Worm (Caenorhabditis elegans) whole organism, late embryonic: ENCODE data around the gene F56D2.8.

Experiments
- C08G9.2 ChIP-seq: sonication (generic microtip); optimal IDR thresholded peaks from 2 replicates; lab custom pipeline; 2016; ENCODE audit warnings: mild to moderate bottlenecking, missing genetic modification characterization, moderate library complexity, missing compliant biosample characterization
- C38D4.7 ChIP-seq: fragments of 200-800 bp; sonication (Bioruptor generic); optimal IDR thresholded peaks from 2 replicates; lab custom pipeline; 2018; ENCODE audit warnings: mild to moderate bottlenecking, missing genetic modification characterization, moderate library complexity, missing compliant biosample characterization
- K02D7.2 ChIP-seq: sonication (generic microtip); optimal IDR thresholded peaks from 2 replicates; lab custom pipeline; 2017; ENCODE audit warnings: mild to moderate bottlenecking, missing genetic modification characterization, missing compliant biosample characterization
- T23F11.4 ChIP-seq: fragments of 200-800 bp; sonication (Bioruptor generic); optimal IDR thresholded peaks from 2 replicates; lab custom pipeline; 2018; ENCODE audit warnings: mild to moderate bottlenecking, missing genetic modification characterization, missing compliant biosample characterization
- Y22D7AL.16 ChIP-seq: sonication (generic microtip); optimal IDR thresholded peaks from 2 replicates; lab custom pipeline; 2016; ENCODE audit warnings: missing genetic modification characterization, missing compliant biosample characterization
- ahr-1 ChIP-seq: sonication (generic microtip); optimal IDR thresholded peaks from 2 replicates; lab custom pipeline; 2016; ENCODE audit warnings: missing genetic modification characterization, missing compliant biosample characterization
- ceh-14 ChIP-seq: sonication (generic microtip); optimal IDR thresholded peaks from 2 replicates; lab custom pipeline; 2016; ENCODE audit warnings: missing genotype, missing genetic modification characterization, missing compliant biosample characterization
- ceh-18 ChIP-seq: sonication (generic microtip); optimal IDR thresholded peaks from 2 replicates; lab custom pipeline; 2016; ENCODE audit warnings: missing genetic modification characterization, missing compliant biosample characterization
- ceh-31 ChIP-seq: sonication (generic microtip); optimal IDR thresholded peaks from 2 replicates; lab custom pipeline; 2016; ENCODE audit warnings: missing genetic modification characterization, missing compliant biosample characterization
- ceh-34 ChIP-seq: sonication (generic microtip); optimal IDR thresholded peaks from 2 replicates; lab custom pipeline; 2016; ENCODE audit warnings: mild to moderate bottlenecking, missing genetic modification characterization, missing compliant biosample characterization
- dmd-4 ChIP-seq: sonication (generic microtip); optimal IDR thresholded peaks from 2 replicates; lab custom pipeline; 2016; ENCODE audit warnings: borderline replicate concordance, missing genetic modification characterization, missing compliant biosample characterization
- dve-1 ChIP-seq: sonication (generic microtip); optimal IDR thresholded peaks from 2 replicates; lab custom pipeline; 2017; ENCODE audit warnings: antibody characterized with exemption, mild to moderate bottlenecking, missing genetic modification characterization, missing compliant biosample characterization
- elt-2 ChIP-seq: sonication (generic microtip); optimal IDR thresholded peaks from 2 replicates; lab custom pipeline; 2016; ENCODE audit warnings: missing genetic modification reagents, missing genetic modification characterization, missing compliant biosample characterization
- elt-4 ChIP-seq: sonication (generic microtip); optimal IDR thresholded peaks from 2 replicates; lab custom pipeline; 2016; ENCODE audit warnings: missing genetic modification characterization, missing compliant biosample characterization
- ets-4 ChIP-seq: sonication (generic microtip); optimal IDR thresholded peaks from 2 replicates; lab custom pipeline; 2016; ENCODE audit warnings: missing genetic modification characterization, missing compliant biosample characterization
- eyg-1 ChIP-seq: sonication (generic microtip); optimal IDR thresholded peaks from 2 replicates; lab custom pipeline; 2016; ENCODE audit warnings: missing genotype, missing genetic modification characterization, missing compliant biosample characterization
- fax-1 ChIP-seq: sonication (generic microtip); optimal IDR thresholded peaks from 2 replicates; lab custom pipeline; 2016; ENCODE audit warnings: missing genotype, missing genetic modification characterization, missing compliant biosample characterization
- hlh-30 ChIP-seq: sonication (generic microtip); optimal IDR thresholded peaks from 2 replicates; lab custom pipeline; 2017; ENCODE audit warnings: antibody characterized with exemption, missing genetic modification characterization, missing compliant biosample characterization; ENCODE audit not compliant: insufficient read depth
- hlh-6 ChIP-seq: sonication (generic microtip); optimal IDR thresholded peaks from 2 replicates; lab custom pipeline; 2016; ENCODE audit warnings: missing genotype, missing genetic modification characterization, missing compliant biosample characterization
- hlh-8 ChIP-seq: sonication (generic microtip); optimal IDR thresholded peaks from 2 replicates; lab custom pipeline; 2016; ENCODE audit warnings: missing genotype, missing genetic modification characterization, missing compliant biosample characterization
- lin-11 ChIP-seq: fragments of 200-800 bp; sonication (Bioruptor generic); optimal IDR thresholded peaks from 2 replicates; lab custom pipeline; 2018; ENCODE audit warnings: mild to moderate bottlenecking, missing genetic modification characterization, missing compliant biosample characterization
- nfya-1 ChIP-seq: sonication (generic microtip); optimal IDR thresholded peaks from 2 replicates; lab custom pipeline; 2017; ENCODE audit warnings: missing genetic modification characterization, mild to moderate bottlenecking, missing compliant biosample characterization, antibody characterized with exemption, moderate library complexity
- odd-2 ChIP-seq: sonication (generic microtip); optimal IDR thresholded peaks from 2 replicates; lab custom pipeline; 2017; ENCODE audit warnings: antibody characterized with exemption, mild to moderate bottlenecking, missing genetic modification characterization, missing compliant biosample characterization
- pag-3 ChIP-seq: sonication (generic microtip); optimal IDR thresholded peaks from 2 replicates; lab custom pipeline; 2016; ENCODE audit warnings: missing compliant biosample characterization, missing genetic modification characterization, borderline replicate concordance
- pat-9 ChIP-seq: fragments of 200-800 bp; sonication (Bioruptor generic); optimal IDR thresholded peaks from 2 replicates; lab custom pipeline; 2018; ENCODE audit warnings: mild to moderate bottlenecking, missing genetic modification characterization, moderate library complexity, missing compliant biosample characterization
- pros-1 ChIP-seq: fragments of 150-350 bp; optimal IDR thresholded peaks from 2 replicates; lab custom pipeline; 2014; ENCODE audit warnings: missing biosample characterization, missing genetic modification reagents, missing genetic modification characterization
- ref-2 ChIP-seq: sonication (generic microtip); optimal IDR thresholded peaks from 2 replicates; lab custom pipeline; 2016; ENCODE audit warnings: missing genetic modification characterization, missing compliant biosample characterization
- rnt-1 ChIP-seq: sonication (generic microtip); optimal IDR thresholded peaks from 2 replicates; lab custom pipeline; 2016; ENCODE audit warnings: missing genetic modification characterization, missing compliant biosample characterization
- syd-9 ChIP-seq: sonication (generic microtip); optimal IDR thresholded peaks from 2 replicates; lab custom pipeline; 2016; ENCODE audit warnings: mild to moderate bottlenecking, missing genetic modification characterization, moderate library complexity, missing compliant biosample characterization
- tbx-2 ChIP-seq: sonication (generic microtip); optimal IDR thresholded peaks from 2 replicates; lab custom pipeline; 2016; ENCODE audit warnings: missing genetic modification characterization, missing compliant biosample characterization
- tbx-7 ChIP-seq: sonication (generic microtip); optimal IDR thresholded peaks from 2 replicates; lab custom pipeline; 2016; ENCODE audit warnings: missing genotype, missing genetic modification characterization, missing compliant biosample characterization
- unc-55 ChIP-seq: sonication (generic microtip); optimal IDR thresholded peaks from 2 replicates; lab custom pipeline; 2017; ENCODE audit warnings: missing biosample characterization, missing genetic modification reagents, missing genetic modification characterization

The F56D2.8 gene

ce11 chrIII:5565699-5566098, 17.0 kb downstream of the F56D2.8 start:
- TF ChIP-seq eyg-1 (tag; lab: Kevin White, UChicago) (no peak), unc-55 (GFP tag; lab: Kevin White, UChicago) (peak; percentile 8)

- peak; percentile 32 for TF ChIP-seq ref-2 (tag; lab: Kevin White, UChicago)
- peak; percentile 68 for TF ChIP-seq ets-4 (tag; lab: Kevin White, UChicago)
- peak; percentile 13 for TF ChIP-seq nfya-1 (tag; lab: Kevin White, UChicago)
- peak; percentile 47 for TF ChIP-seq pat-9 (tag; lab: Kevin White, UChicago)
- TF ChIP-seq ceh-34 (tag; lab: Kevin White, UChicago): peak; percentile 58
- peak; percentile 34 for TF ChIP-seq ceh-14 (tag; lab: Kevin White, UChicago)
- TF ChIP-seq ceh-31 (tag; lab: Kevin White, UChicago): peak; percentile 45
- no peak for TF ChIP-seq C08G9.2 (tag; lab: Kevin White, UChicago)
- peak; percentile 32 for TF ChIP-seq tbx-2 (tag; lab: Kevin White, UChicago)
- TF ChIP-seq eyg-1 (tag; lab: Kevin White, UChicago): peak; percentile 14
- peak; percentile 73 for TF ChIP-seq ceh-18 (tag; lab: Kevin White, UChicago)
- no peak for TF ChIP-seq lin-11 (tag; lab: Kevin White, UChicago)
- no peak for TF ChIP-seq ahr-1
Observed at ce11 chrIII:5564799-5565198, 17.9 kb downstream of the F56D2.8 start, which contains the start of gene mlc-3. mlc-3 (plus strand) TSS chrIII:5565025.

DNA sequence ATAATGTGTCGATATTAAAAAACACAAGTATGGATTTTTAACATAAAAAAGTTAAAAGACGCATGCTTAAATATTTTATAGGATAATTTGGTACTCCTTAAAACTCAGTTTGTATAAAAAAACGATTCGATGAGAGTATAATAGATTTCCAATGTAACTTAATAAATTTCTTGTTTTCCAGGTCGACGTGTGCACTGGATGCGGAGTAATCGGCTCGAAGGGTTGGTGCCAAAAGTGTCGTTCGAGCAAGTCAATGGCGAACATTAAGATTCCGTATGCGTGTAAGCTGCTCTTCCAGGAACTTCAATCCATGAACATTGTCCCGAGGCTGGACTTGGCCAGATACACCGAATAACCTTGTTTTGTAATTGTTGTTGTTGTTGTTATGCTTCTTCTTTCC, 18.3 kb downstream of the F56D2.8 start:
- TF ChIP-seq pag-3 (tag; lab: Kevin White, UChicago) (no peak), tbx-7 (tag; lab: Kevin White, UChicago) (no peak), syd-9 (no peak), pros-1 (tag; lab: Kevin White, UChicago) (no peak), unc-55 (GFP tag; lab: Kevin White, UChicago) (no peak), elt-2 (tag; lab: Kevin White, UChicago) (no peak), K02D7.2 (tag; lab: Kevin White, UChicago) (no peak)

DNA sequence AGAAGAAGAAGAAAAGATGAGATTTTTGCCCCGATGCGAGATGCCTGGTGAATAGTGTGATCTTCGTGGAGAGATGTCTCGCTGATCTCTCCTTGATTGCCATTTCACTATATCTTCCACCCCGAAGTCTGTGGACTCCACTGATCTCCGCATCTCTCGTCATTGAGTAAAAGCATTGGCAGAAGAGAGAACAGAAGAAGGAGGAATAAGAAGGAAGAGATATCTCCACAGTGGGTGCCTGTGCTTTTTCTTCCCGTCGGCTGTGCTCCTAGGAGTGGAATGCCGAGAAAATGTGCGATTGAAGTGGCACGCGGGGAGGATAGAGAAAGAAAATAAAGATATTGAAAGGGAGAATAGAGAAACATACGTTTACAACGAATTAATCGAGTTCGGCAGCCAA, 19.0 kb downstream of the F56D2.8 start:
- TF ChIP-seq lin-11 (tag; lab: Kevin White, UChicago): no peak
- TF ChIP-seq odd-2 (tag; lab: Kevin White, UChicago): no peak
- peak; percentile 25 for TF ChIP-seq pat-9 (tag; lab: Kevin White, UChicago)
- peak; percentile 60 for TF ChIP-seq ceh-34 (tag; lab: Kevin White, UChicago)
- no peak for TF ChIP-seq dve-1 (tag; lab: Kevin White, UChicago)
- peak; percentile 62 for TF ChIP-seq nfya-1 (tag; lab: Kevin White, UChicago)
- peak; percentile 42 for TF ChIP-seq unc-55 (GFP tag; lab: Kevin White, UChicago)
- TF ChIP-seq hlh-8 (tag; lab: Kevin White, UChicago): peak; percentile 54
- TF ChIP-seq hlh-6 (tag; lab: Kevin White, UChicago): no peak
- TF ChIP-seq hlh-30: no peak
- no peak for TF ChIP-seq T23F11.4 (GFP tag; lab: Kevin White, UChicago)
- peak; percentile 65 for TF ChIP-seq rnt-1 (tag; lab: Kevin White, UChicago)
- TF ChIP-seq tbx-2 (tag; lab: Kevin White, UChicago): peak; percentile 56
- no peak for TF ChIP-seq Y22D7AL.16 (tag; lab: Kevin White, UChicago)
- no peak for TF ChIP-seq dmd-4 (tag; lab: Kevin White, UChicago)
- no peak for TF ChIP-seq C38D4.7 (GFP tag; lab: Kevin White, UChicago)
- TF ChIP-seq ref-2 (tag; lab: Kevin White, UChicago): peak; percentile 39
- peak; percentile 86 for TF ChIP-seq ceh-18 (tag; lab: Kevin White, UChicago)
- no peak for TF ChIP-seq elt-2 (tag; lab: Kevin White, UChicago)
- TF ChIP-seq fax-1 (tag; lab: Kevin White, UChicago): no peak
- TF ChIP-seq elt-4 (tag; lab: Kevin White, UChicago): no peak
- TF ChIP-seq eyg-1 (tag; lab: Kevin White, UChicago): no peak
